Worm (Caenorhabditis elegans): ENCODE data around the gene srlf-33.

srlf-33 gene

DNA sequence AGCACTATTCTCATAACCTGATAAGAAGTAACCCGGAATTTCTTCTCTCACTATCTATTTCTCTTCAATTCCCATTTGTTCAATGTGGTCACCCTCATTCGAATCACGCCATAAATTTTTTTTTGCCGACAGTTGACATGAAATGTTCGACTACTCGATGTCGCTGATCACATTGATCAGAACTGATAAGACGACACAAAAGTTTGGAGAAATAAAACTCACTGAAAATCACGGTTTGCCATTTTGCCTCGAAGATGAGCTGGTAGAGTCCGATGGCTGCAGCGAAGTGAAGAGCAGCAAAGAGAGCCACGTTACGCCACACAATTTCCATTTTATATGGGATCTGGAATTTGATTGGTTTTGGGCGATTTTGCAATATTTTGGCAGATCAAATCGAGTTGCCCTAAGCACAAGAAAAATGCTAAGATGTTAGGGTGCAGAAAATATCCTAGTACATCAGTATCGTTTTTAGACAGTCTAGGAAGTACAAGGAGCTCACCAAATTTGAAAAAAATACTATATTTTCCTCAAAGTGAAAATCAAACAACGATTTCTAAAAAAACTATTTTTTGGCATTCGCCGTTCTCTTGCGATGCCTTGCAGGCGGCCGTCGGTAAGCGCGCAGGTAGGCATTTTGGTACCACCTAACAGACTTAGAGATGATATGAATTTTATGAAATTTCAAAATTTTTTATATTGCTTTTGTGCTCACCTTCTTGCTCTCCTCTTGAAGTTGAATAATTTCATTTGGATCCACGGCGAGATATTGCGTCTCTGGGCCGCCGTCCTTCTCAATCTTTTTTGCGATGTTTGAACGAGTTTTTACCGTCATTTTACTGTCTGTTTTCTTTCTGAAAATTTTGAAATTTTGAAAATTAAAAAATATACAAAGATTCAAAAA, 10.2 kb downstream of the srlf-33 start, which contains the start of gene fat-6:
TSS of gene fat-6 (minus strand) at position 851 of the 901 bp plus-strand sequence.
- peak; percentile 37 for TF ChIP-seq nhr-23 (tag; optimal IDR thresholded peaks at IDR 0.05)
- TF ChIP-seq pqm-1 (tag; optimal IDR thresholded peaks at IDR 0.05) = peak; percentile 54
- peak; percentile 75 for TF ChIP-seq elt-2 (tag; optimal IDR thresholded peaks at IDR 0.05)
- peak; percentile 62 for TF ChIP-seq jun-1 (tag; optimal IDR thresholded peaks at IDR 0.05)
- peak; percentile 38 for TF ChIP-seq ama-1 (optimal IDR thresholded peaks at IDR 0.05)
- peak; percentile 17 for TF ChIP-seq nfya-1 (tag; optimal IDR thresholded peaks at IDR 0.05; ENCODE audit: insufficient read depth)
- peak; percentile 20 for TF ChIP-seq nhr-43 (tag; optimal IDR thresholded peaks at IDR 0.05; ENCODE audit: poor library complexity, severe bottlenecking)
- TF ChIP-seq sea-2 (GFP tag; optimal IDR thresholded peaks at IDR 0.05) = no peak
- no peak for TF ChIP-seq ztf-4 (tag; optimal IDR thresholded peaks at IDR 0.05)

DNA sequence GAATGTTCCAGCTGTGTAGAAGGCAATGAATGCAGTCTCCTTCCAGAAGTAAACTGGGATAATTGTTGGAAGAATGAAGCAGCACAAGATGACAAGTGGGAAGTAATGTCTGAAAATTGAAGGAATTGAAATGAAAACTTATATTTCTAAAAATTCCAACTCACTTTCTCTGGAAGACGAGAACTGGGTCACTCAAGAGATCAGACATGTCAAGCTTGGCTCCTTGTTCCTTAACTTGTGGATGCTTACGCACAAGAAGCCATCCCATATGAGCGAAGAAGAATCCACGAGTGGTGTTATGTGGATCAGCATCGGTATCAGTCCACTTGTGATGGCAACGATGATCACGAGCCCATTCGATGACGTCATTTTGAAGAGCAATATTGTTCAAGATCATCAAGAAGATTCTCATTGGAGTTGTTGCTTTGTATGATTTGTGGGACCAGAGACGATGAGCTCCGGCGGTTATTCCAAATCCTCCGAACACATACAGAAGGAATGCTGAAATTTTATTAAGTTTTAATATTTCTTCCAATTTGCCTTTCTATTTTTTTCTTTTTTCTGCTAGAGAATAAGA, 10.9 kb downstream of the srlf-33 start:
- TF ChIP-seq ama-1 (optimal IDR thresholded peaks at IDR 0.05) (peak; percentile 31), egl-27 (tag; optimal IDR thresholded peaks at IDR 0.05) (no peak), unc-62 (GFP tag; optimal IDR thresholded peaks at IDR 0.05) (no peak)

DNA sequence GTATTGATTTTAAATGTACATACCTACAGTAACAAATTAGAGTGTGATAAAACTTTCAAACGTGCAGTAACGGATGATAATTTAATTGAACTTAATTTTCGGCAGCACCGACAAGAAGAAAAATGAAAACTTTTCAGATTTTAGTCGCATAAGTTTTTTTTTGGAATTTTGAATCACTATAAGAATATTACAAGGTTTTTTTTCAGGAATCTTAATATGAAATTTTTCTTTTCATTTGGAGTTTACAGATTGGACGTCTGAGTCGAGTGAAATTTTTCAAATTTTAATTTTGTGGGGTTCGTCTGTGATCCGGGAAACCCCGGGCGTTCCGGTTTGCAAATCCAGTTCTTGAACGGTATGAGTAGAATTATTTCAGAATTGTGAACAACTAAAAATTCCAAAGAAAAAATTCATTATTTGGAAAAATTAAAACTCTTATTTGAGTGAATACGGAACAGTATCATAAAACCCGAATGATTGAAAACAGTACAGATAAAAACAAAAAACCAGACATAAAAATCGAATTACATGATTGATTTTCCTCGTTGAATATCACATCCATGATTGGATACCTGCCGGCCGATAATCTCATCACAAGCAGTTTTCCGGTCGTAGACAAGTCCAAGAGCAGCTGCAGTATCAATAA, 11.8 kb downstream of the srlf-33 start:
- TF ChIP-seq fos-1 (tag; optimal IDR thresholded peaks at IDR 0.05) (no peak), pha-4 (tag; optimal IDR thresholded peaks at IDR 0.05) (no peak), lin-39 (tag; optimal IDR thresholded peaks at IDR 0.05) (no peak), mml-1 (tag; optimal IDR thresholded peaks at IDR 0.05) (no peak), nfya-1 (tag; optimal IDR thresholded peaks at IDR 0.05; ENCODE audit: insufficient read depth) (no peak), mdl-1 (tag; optimal IDR thresholded peaks at IDR 0.05) (no peak), nhr-43 (tag; optimal IDR thresholded peaks at IDR 0.05; ENCODE audit: poor library complexity, severe bottlenecking) (no peak), elt-2 (tag; optimal IDR thresholded peaks at IDR 0.05) (peak; percentile 44), ceh-28 (tag; optimal IDR thresholded peaks at IDR 0.05) (no peak), unc-62 (GFP tag; optimal IDR thresholded peaks at IDR 0.05) (no peak), pqm-1 (tag; optimal IDR thresholded peaks at IDR 0.05) (peak; percentile 25), aly-2 (tag; optimal IDR thresholded peaks at IDR 0.05) (peak; percentile 39), egl-5 (tag; optimal IDR thresholded peaks at IDR 0.05) (no peak), ztf-11 (tag; optimal IDR thresholded peaks at IDR 0.05) (no peak)

- no peak for TF ChIP-seq snpc-4 (tag; optimal IDR thresholded peaks at IDR 0.05)
- TF ChIP-seq elt-2 (tag; optimal IDR thresholded peaks at IDR 0.05) = peak; percentile 43
- TF ChIP-seq ceh-9 (tag; optimal IDR thresholded peaks at IDR 0.05) = no peak
- no peak for TF ChIP-seq ZK546.5 (tag; optimal IDR thresholded peaks at IDR 0.05)
- peak; percentile 39 for TF ChIP-seq pqm-1 (tag; optimal IDR thresholded peaks at IDR 0.05)
- no peak for TF ChIP-seq unc-39 (tag; optimal IDR thresholded peaks at IDR 0.05)
- no peak for TF ChIP-seq pha-4 (tag; optimal IDR thresholded peaks at IDR 0.05)
- no peak for TF ChIP-seq nhr-67 (tag; optimal IDR thresholded peaks at IDR 0.05)
- no peak for TF ChIP-seq nhr-77 (tag; optimal IDR thresholded peaks at IDR 0.05)
- no peak for TF ChIP-seq nhr-25 (tag; optimal IDR thresholded peaks at IDR 0.05)
- no peak for TF ChIP-seq eor-1 (tag; optimal IDR thresholded peaks at IDR 0.05)
These were observed 13.5 kb downstream of the srlf-33 start, which contains the start of gene VZK822L.2 for ce11 chrIV:11911723-11912122. VZK822L.2 (plus strand) TSS chrIV:11912023.

DNA sequence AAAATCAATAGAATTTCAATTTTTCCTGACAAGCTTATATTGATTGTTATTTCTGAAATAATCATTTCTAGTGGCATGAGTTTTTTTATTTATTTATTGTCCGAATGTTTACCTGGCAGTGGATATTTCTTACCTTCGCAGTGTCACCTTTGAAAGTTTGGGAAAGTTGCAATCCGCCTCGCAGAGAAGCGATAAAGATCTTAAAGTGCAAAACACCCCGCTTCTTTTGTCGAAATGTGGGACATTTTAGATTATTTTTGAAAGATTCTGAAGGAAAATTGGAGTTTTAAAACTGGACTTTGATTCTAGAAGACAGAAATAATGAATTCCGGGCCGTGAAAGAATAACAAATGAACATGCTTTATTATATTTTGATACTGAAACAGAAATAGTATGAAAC, 16.5 kb downstream of the srlf-33 start:
- TF ChIP-seq nhr-12 (tag; optimal IDR thresholded peaks at IDR 0.05) (no peak), unc-39 (tag; optimal IDR thresholded peaks at IDR 0.05) (no peak), fkh-10 (GFP tag; optimal IDR thresholded peaks at IDR 0.05) (no peak), nhr-237 (tag; optimal IDR thresholded peaks at IDR 0.05) (no peak), elt-1 (tag; optimal IDR thresholded peaks at IDR 0.05) (peak; percentile 24), ZK546.5 (tag; optimal IDR thresholded peaks at IDR 0.05) (no peak), nhr-23 (tag; optimal IDR thresholded peaks at IDR 0.05) (peak; percentile 49), ceh-16 (tag; optimal IDR thresholded peaks at IDR 0.05) (no peak), aly-2 (tag; optimal IDR thresholded peaks at IDR 0.05) (no peak), nhr-43 (tag; optimal IDR thresholded peaks at IDR 0.05; ENCODE audit: poor library complexity, severe bottlenecking) (no peak), lin-15B (tag; optimal IDR thresholded peaks at IDR 0.05) (no peak)
